Worm (Caenorhabditis elegans): ENCODE measurements around the gene sedl-1.
A peak's percentile ranks its signal among the peaks of the same experiment; 100 is the strongest.

The sedl-1 gene

ce11 chrX:1446593-1447141, 6.6 kb upstream of the sedl-1 start, which contains the start of gene zfp-3 (continued):
- peak; percentile 72 to 77 (median 73) for TF ChIP-seq dpl-1 (GFP tag; optimal IDR thresholded peaks at IDR 0.05)
- TF ChIP-seq C34B4.2 (tag; optimal IDR thresholded peaks at IDR 0.05) = no peak
- TF ChIP-seq elt-3 (tag; optimal IDR thresholded peaks at IDR 0.05) = peak in 3 of 6 experiments; percentile 26 to 88 (median 82)
- peak; percentile 97 for TF ChIP-seq ztf-4 (tag; optimal IDR thresholded peaks at IDR 0.05)
- TF ChIP-seq ets-5 (GFP tag; IDR thresholded peaks at IDR 0.05) = no peak
- TF ChIP-seq nhr-11 (tag; optimal IDR thresholded peaks at IDR 0.05) = peak; percentile 83
- no peak for TF ChIP-seq alr-1 (tag; optimal IDR thresholded peaks at IDR 0.05; ENCODE audit: borderline replicate concordance)
- peak; percentile 82 for TF ChIP-seq elt-2 (tag; optimal IDR thresholded peaks at IDR 0.05)
- peak; percentile 55 for TF ChIP-seq unc-130 (tag; optimal IDR thresholded peaks at IDR 0.05)
- no peak for TF ChIP-seq hlh-17 (GFP tag; optimal IDR thresholded peaks at IDR 0.05; ENCODE audit: borderline replicate concordance)
- peak; percentile 76 for TF ChIP-seq sup-37 (GFP tag; optimal IDR thresholded peaks at IDR 0.05)
- peak; percentile 87 for TF ChIP-seq mab-9 (GFP tag; IDR thresholded peaks at IDR 0.05)
- TF ChIP-seq nhr-19 (GFP tag; conservative IDR thresholded peaks at IDR 0.05) = peak; percentile 94
- TF ChIP-seq lin-15B (tag; optimal IDR thresholded peaks at IDR 0.05) = peak; percentile 41
- TF ChIP-seq nhr-47 (tag; optimal IDR thresholded peaks at IDR 0.05) = peak; percentile 97
- TF ChIP-seq sox-4 (tag; optimal IDR thresholded peaks at IDR 0.05) = peak; percentile 85
- TF ChIP-seq fos-1 (tag; optimal IDR thresholded peaks at IDR 0.05) = peak; percentile 95
- peak; percentile 96 for TF ChIP-seq jun-1 (tag; optimal IDR thresholded peaks at IDR 0.05)
- peak; percentile 36 to 90 for TF ChIP-seq egl-27 (tag; optimal IDR thresholded peaks at IDR 0.05)
- TF ChIP-seq swsn-7 (tag; optimal IDR thresholded peaks at IDR 0.05) = peak; percentile 98
- peak; percentile 91 for TF ChIP-seq grh-1 (GFP tag; IDR thresholded peaks at IDR 0.05)
- TF ChIP-seq hlh-4 (tag; optimal IDR thresholded peaks at IDR 0.05) = peak; percentile 3
- peak; percentile 85 to 96 for TF ChIP-seq efl-1 (optimal IDR thresholded peaks at IDR 0.05)
- peak; percentile 66 to 97 for TF ChIP-seq efl-1 (GFP tag; optimal IDR thresholded peaks at IDR 0.05 in 1 of 2)
- peak; percentile 92 for TF ChIP-seq pax-3 (tag; optimal IDR thresholded peaks at IDR 0.05)
- no peak for TF ChIP-seq tlp-1 (tag; optimal IDR thresholded peaks at IDR 0.05)
- peak; percentile 92 for TF ChIP-seq aha-1 (tag; optimal IDR thresholded peaks at IDR 0.05)
- TF ChIP-seq aly-2 (tag; optimal IDR thresholded peaks at IDR 0.05) = peak; percentile 89
- TF ChIP-seq egl-13 (tag; optimal IDR thresholded peaks at IDR 0.05) = peak; percentile 91
- TF ChIP-seq ces-1 (GFP tag; optimal IDR thresholded peaks at IDR 0.05) = peak; percentile 16
- peak in 1 of 2 experiments; percentile 86 for TF ChIP-seq ztf-11 (tag; optimal IDR thresholded peaks at IDR 0.05)
- TF ChIP-seq nhr-71 (tag; optimal IDR thresholded peaks at IDR 0.05) = peak; percentile 99

DNA sequence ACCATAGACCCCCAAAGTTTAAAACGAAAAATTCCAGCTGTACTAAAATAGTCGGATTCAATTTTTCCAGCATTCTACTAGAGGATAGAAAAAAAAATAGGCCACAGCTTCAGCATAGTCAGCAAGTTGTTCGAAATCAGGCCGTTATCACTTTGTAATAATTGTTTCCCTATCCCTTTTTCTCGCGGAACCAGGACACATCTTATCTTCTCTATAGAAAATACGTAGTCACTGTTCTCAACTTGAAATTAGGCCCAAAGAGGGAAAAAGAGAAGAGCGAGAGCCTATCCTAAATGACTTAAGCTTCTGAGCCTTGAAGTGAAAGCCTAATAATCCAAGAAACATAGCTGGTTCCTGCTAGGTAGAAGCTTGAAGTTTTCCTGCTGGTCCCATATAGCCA, 5.6 kb upstream of the sedl-1 start:
- TF ChIP-seq fkh-10 (GFP tag; optimal IDR thresholded peaks at IDR 0.05) (no peak), sox-4 (tag; optimal IDR thresholded peaks at IDR 0.05) (no peak), nhr-47 (tag; optimal IDR thresholded peaks at IDR 0.05) (peak; percentile 31), snu-23 (GFP tag; optimal IDR thresholded peaks at IDR 0.05) (peak; percentile 12), nhr-85 (tag) (peak; percentile 75), irx-1 (tag; optimal IDR thresholded peaks at IDR 0.05) (peak; percentile 14), lin-35 (GFP tag; optimal IDR thresholded peaks at IDR 0.05) (no peak), ama-1 (optimal IDR thresholded peaks at IDR 0.05) (peak; percentile 26), ztf-4 (tag; optimal IDR thresholded peaks at IDR 0.05) (peak; percentile 25), fkh-4 (tag; optimal IDR thresholded peaks at IDR 0.05; ENCODE audit: borderline replicate concordance) (no peak), nhr-90 (tag; optimal IDR thresholded peaks at IDR 0.05; ENCODE audit: poor library complexity) (peak; percentile 9), grh-1 (GFP tag; IDR thresholded peaks at IDR 0.05) (no peak), nhr-71 (tag; optimal IDR thresholded peaks at IDR 0.05) (peak; percentile 34), efl-1 (optimal IDR thresholded peaks at IDR 0.05) (no peak), efl-1 (GFP tag; optimal IDR thresholded peaks at IDR 0.05 in 1 of 2) (no peak), nhr-19 (GFP tag; conservative IDR thresholded peaks at IDR 0.05) (peak; percentile 33; the same call in 1 of the 2 replicates), tbx-2 (tag; optimal IDR thresholded peaks at IDR 0.05) (peak; percentile 16), snpc-4 (tag; optimal IDR thresholded peaks at IDR 0.05) (no peak), unc-30 (tag; optimal IDR thresholded peaks at IDR 0.05) (no peak)
